Worm (Caenorhabditis elegans): ENCODE measurements around the gene ztf-31.
A peak's percentile ranks its signal among the peaks of the same experiment; 100 is the strongest.
"Not testable (repeated sequence)": the region's sequence is repeated elsewhere in the genome, so short reads cannot be mapped to it uniquely, and the experiment has no call there.

The ztf-31 gene

ce11 chrIII:7237877-7238276 is 3.3 kb upstream of the ztf-31 start:
- TF ChIP-seq efl-1 (optimal IDR thresholded peaks at IDR 0.05): peak in 1 of 2 experiments; percentile 24
- not testable (repeated sequence) for TF ChIP-seq efl-1 (GFP tag; optimal IDR thresholded peaks at IDR 0.05 in 1 of 2)

- TF ChIP-seq blmp-1 (tag; optimal IDR thresholded peaks at IDR 0.05): no peak
- no peak for TF ChIP-seq ztf-4 (tag; optimal IDR thresholded peaks at IDR 0.05)
- no peak for TF ChIP-seq lin-14 (GFP tag; optimal IDR thresholded peaks at IDR 0.05)
- no peak for TF ChIP-seq fos-1 (tag; optimal IDR thresholded peaks at IDR 0.05)
- no peak for TF ChIP-seq efl-1 (optimal IDR thresholded peaks at IDR 0.05)
- no peak for TF ChIP-seq efl-1 (GFP tag; optimal IDR thresholded peaks at IDR 0.05 in 1 of 2)
- TF ChIP-seq efl-3 (GFP tag; optimal IDR thresholded peaks at IDR 0.05): no peak
- no peak for TF ChIP-seq sup-37 (GFP tag; optimal IDR thresholded peaks at IDR 0.05)
- TF ChIP-seq nhr-11 (tag; optimal IDR thresholded peaks at IDR 0.05): no peak
- no peak for TF ChIP-seq dsc-1 (tag; optimal IDR thresholded peaks at IDR 0.05)
- no peak for TF ChIP-seq vab-15 (tag; optimal IDR thresholded peaks at IDR 0.05)
- no peak for TF ChIP-seq ets-5 (GFP tag; IDR thresholded peaks at IDR 0.05)
- TF ChIP-seq nhr-237 (tag; optimal IDR thresholded peaks at IDR 0.05): no peak
These were observed 2.4 kb upstream of the ztf-31 start, which contains the start of gene pars-1 for ce11 chrIII:7238727-7239126. pars-1 (plus strand) TSS chrIII:7239027.

ce11 chrIII:7239416-7239815 is 1.7 kb upstream of the ztf-31 start:
- TF ChIP-seq skn-1 (tag; optimal IDR thresholded peaks at IDR 0.05) (no peak), C16A3.4 (tag; optimal IDR thresholded peaks at IDR 0.05) (no peak), lin-35 (GFP tag; optimal IDR thresholded peaks at IDR 0.05) (no peak), nhr-76 (tag; optimal IDR thresholded peaks at IDR 0.05) (no peak), ceh-82 (tag; optimal IDR thresholded peaks at IDR 0.05) (no peak), F16B12.6 (tag; optimal IDR thresholded peaks at IDR 0.05) (no peak), tlp-1 (tag; optimal IDR thresholded peaks at IDR 0.05) (no peak), ztf-4 (tag; optimal IDR thresholded peaks at IDR 0.05) (no peak), jun-1 (tag; optimal IDR thresholded peaks at IDR 0.05) (no peak), mdl-1 (tag; optimal IDR thresholded peaks at IDR 0.05) (no peak), hlh-4 (tag; optimal IDR thresholded peaks at IDR 0.05) (no peak), xbp-1 (tag; optimal IDR thresholded peaks at IDR 0.05) (no peak), unc-130 (tag; optimal IDR thresholded peaks at IDR 0.05) (no peak), vab-15 (tag; optimal IDR thresholded peaks at IDR 0.05) (no peak), unc-86 (tag; optimal IDR thresholded peaks at IDR 0.05) (no peak), ama-1 (optimal IDR thresholded peaks at IDR 0.05) (no peak), alr-1 (tag; optimal IDR thresholded peaks at IDR 0.05; ENCODE audit: borderline replicate concordance) (no peak), snu-23 (GFP tag; optimal IDR thresholded peaks at IDR 0.05) (no peak), lin-15B (tag; optimal IDR thresholded peaks at IDR 0.05) (no peak)

DNA sequence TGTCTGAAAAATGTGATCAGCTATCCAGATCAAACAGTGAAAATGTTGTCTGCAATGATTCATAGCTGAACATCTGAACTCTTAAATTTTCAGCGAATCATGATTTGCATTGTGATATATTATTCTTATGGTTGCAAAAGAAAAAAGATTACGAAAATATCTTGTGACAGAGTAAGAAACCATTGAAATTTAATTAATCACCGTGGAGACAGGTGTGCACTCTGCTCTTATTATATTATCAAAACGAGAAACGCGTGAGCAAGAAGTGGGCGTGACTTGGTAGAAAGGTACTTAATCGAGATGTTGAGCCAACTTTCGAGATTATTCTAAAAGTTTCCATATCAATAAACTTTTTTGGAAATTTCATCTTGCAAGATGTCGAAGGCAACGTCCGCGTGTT is 1.8 kb downstream of the ztf-31 start, which contains the start of gene osm-10:
Gene osm-10, plus strand, starts transcription at position 293 of the 400 bp plus-strand sequence.
- TF ChIP-seq nhr-71 (tag; optimal IDR thresholded peaks at IDR 0.05) (peak; percentile 49), nhr-47 (tag; optimal IDR thresholded peaks at IDR 0.05) (peak; percentile 34), sup-37 (GFP tag; optimal IDR thresholded peaks at IDR 0.05) (no peak), grh-1 (GFP tag; IDR thresholded peaks at IDR 0.05) (no peak), fkh-8 (tag; optimal IDR thresholded peaks at IDR 0.05) (peak; percentile 58), ceh-8 (GFP tag; optimal IDR thresholded peaks at IDR 0.05) (peak; percentile 77), F16B12.6 (tag; optimal IDR thresholded peaks at IDR 0.05) (no peak), vab-15 (tag; optimal IDR thresholded peaks at IDR 0.05) (no peak)

DNA sequence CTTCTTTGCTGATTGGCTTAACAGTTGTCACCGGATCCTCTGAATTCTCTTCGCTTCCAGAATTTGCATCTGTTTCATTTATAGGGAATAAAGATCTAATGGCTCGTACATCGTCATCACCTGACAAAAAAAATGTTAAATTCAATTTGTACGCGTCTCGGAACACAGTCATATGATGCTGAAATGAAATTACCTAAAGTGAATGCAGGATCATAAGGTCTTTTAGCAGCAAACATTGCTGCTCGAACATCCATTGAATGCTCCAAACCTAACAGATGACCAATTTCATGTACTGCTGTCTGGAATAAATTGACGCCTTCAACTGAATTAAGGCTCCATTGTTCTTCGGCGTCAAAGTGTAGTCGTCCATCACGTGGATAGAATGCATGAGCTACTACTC is 5.2 kb downstream of the ztf-31 start:
- TF ChIP-seq nhr-47 (tag; optimal IDR thresholded peaks at IDR 0.05) (peak; percentile 3), fkh-10 (GFP tag; optimal IDR thresholded peaks at IDR 0.05) (no peak)
